Worm (Caenorhabditis elegans) whole organism, young adult: ENCODE data around the gene Y41D4B.6.

Source experiments
- B0261.1 ChIP-seq: sonication (generic microtip); optimal IDR thresholded peaks from 2 replicates; lab custom pipeline; 2016; ENCODE audit warnings: mild to moderate bottlenecking, missing genetic modification characterization, moderate library complexity, missing compliant biosample characterization
- B0336.3 ChIP-seq: fragments of 200-800 bp; sonication (Bioruptor generic); IDR thresholded peaks from 2 replicates; pipeline ENCODE4 v1.3.6; 2022; ENCODE audit warnings: missing genetic modification characterization, missing compliant biosample characterization
- F22D6.2 ChIP-seq: sonication (generic microtip); optimal IDR thresholded peaks from 2 replicates; lab custom pipeline; 2016; ENCODE audit warnings: mild to moderate bottlenecking, missing genetic modification characterization, missing compliant biosample characterization
- F33H1.4 ChIP-seq: fragments of 200-800 bp; sonication (Bioruptor generic); IDR thresholded peaks from 2 replicates; pipeline ENCODE4 v1.3.6; 2022; ENCODE audit warnings: missing genetic modification reagents, missing genetic modification characterization, missing compliant biosample characterization
- T07F8.4 ChIP-seq: sonication (generic microtip); optimal IDR thresholded peaks from 2 replicates; lab custom pipeline; 2016; ENCODE audit warnings: mild to moderate bottlenecking, missing genetic modification characterization, moderate library complexity, missing compliant biosample characterization
- Y95B8A.8 ChIP-seq: fragments of 200-800 bp; sonication (Bioruptor generic); IDR thresholded peaks from 2 replicates; pipeline ENCODE4 v1.3.6; 2022; ENCODE audit warnings: missing genetic modification reagents, missing genetic modification characterization, missing compliant biosample characterization
- atf-7 ChIP-seq: sonication (generic microtip); optimal IDR thresholded peaks from 2 replicates; lab custom pipeline; 2017; ENCODE audit warnings: mild to moderate bottlenecking, missing genetic modification characterization, missing compliant biosample characterization
- athp-1 ChIP-seq: sonication (generic microtip); optimal IDR thresholded peaks from 2 replicates; lab custom pipeline; 2017; ENCODE audit warnings: mild to moderate bottlenecking, missing genetic modification characterization, missing compliant biosample characterization
- attf-5 ChIP-seq: fragments of 200-800 bp; sonication (Bioruptor generic); optimal IDR thresholded peaks from 2 replicates; lab custom pipeline; 2018; ENCODE audit warnings: mild to moderate bottlenecking, missing genetic modification characterization, missing compliant biosample characterization
- bed-1 ChIP-seq: fragments of 200-800 bp; sonication (Bioruptor generic); IDR thresholded peaks from 2 replicates; pipeline ENCODE4 v1.3.6; 2022; ENCODE audit warnings: missing genetic modification reagents, missing genetic modification characterization, missing compliant biosample characterization
- cebp-1 ChIP-seq, 2 experiments: fragments of 200-800 bp in 1 of 2; sonication (Bioruptor generic) in 1 of 2; sonication (generic microtip) in 1 of 2; IDR thresholded peaks in 1 of 2; optimal IDR thresholded peaks in 1 of 2; 2 replicates each; pipeline versions ENCODE4 v1.3.6 to Lab custom; 2017 to 2022; ENCODE audit warnings: missing compliant biosample characterization in 2 of 2, missing genetic modification characterization in 2 of 2, mild to moderate bottlenecking in 1 of 2, missing genetic modification reagents in 1 of 2, moderate library complexity in 1 of 2
- cebp-2 ChIP-seq: fragments of 200-800 bp; sonication (Bioruptor generic); IDR thresholded peaks from 2 replicates; pipeline ENCODE4 v1.3.6; 2022; ENCODE audit warnings: missing genetic modification characterization, missing compliant biosample characterization
- ceh-100 ChIP-seq: fragments of 200-800 bp; sonication (Bioruptor generic); IDR thresholded peaks from 2 replicates; pipeline ENCODE4 v1.3.6; 2022; ENCODE audit warnings: missing genetic modification reagents, missing genetic modification characterization, missing compliant biosample characterization
- ceh-40 ChIP-seq: fragments of 200-800 bp; sonication (Bioruptor generic); IDR thresholded peaks from 2 replicates; pipeline ENCODE4 v1.3.6; 2022; ENCODE audit warnings: missing genetic modification characterization, missing compliant biosample characterization
- ceh-79 ChIP-seq: sonication (generic microtip); optimal IDR thresholded peaks from 2 replicates; lab custom pipeline; 2017; ENCODE audit warnings: mild to moderate bottlenecking, missing genetic modification characterization, missing compliant biosample characterization
- efl-1 ChIP-seq: fragments of 150-350 bp; optimal IDR thresholded peaks from 2 replicates; lab custom pipeline; 2014; ENCODE audit warnings: missing biosample characterization, missing genetic modification reagents, missing genetic modification characterization
- ets-4 ChIP-seq: fragments of 200-800 bp; sonication (Bioruptor generic); optimal IDR thresholded peaks from 2 replicates; lab custom pipeline; 2018; ENCODE audit warnings: mild to moderate bottlenecking, missing genetic modification characterization, missing compliant biosample characterization
- hmg-1.2 ChIP-seq: fragments of 200-800 bp; sonication (Bioruptor generic); IDR thresholded peaks from 2 replicates; pipeline ENCODE4 v1.3.6; 2022; ENCODE audit warnings: missing genetic modification reagents, missing genetic modification characterization, missing compliant biosample characterization
- let-526 ChIP-seq: fragments of 200-800 bp; sonication (Bioruptor generic); IDR thresholded peaks from 2 replicates; pipeline ENCODE4 v1.3.6; 2022; ENCODE audit warnings: missing genetic modification reagents, missing genetic modification characterization, missing compliant biosample characterization
- lsl-1 ChIP-seq: fragments of 200-800 bp; sonication (Bioruptor generic); optimal IDR thresholded peaks from 2 replicates; lab custom pipeline; 2018; ENCODE audit warnings: mild to moderate bottlenecking, missing genetic modification characterization, moderate library complexity, missing compliant biosample characterization
- madf-6 ChIP-seq: fragments of 200-800 bp; sonication (Bioruptor generic); IDR thresholded peaks from 2 replicates; pipeline ENCODE4 v1.3.6; 2022; ENCODE audit warnings: missing genetic modification reagents, missing genetic modification characterization, missing compliant biosample characterization
- nhr-120 ChIP-seq: fragments of 200-800 bp; sonication (Bioruptor generic); IDR thresholded peaks from 2 replicates; pipeline ENCODE4 v1.3.6; 2022; ENCODE audit warnings: missing genetic modification characterization, missing compliant biosample characterization
- nhr-179 ChIP-seq: sonication (generic microtip); optimal IDR thresholded peaks from 2 replicates; lab custom pipeline; 2016; ENCODE audit warnings: mild to moderate bottlenecking, missing genetic modification characterization, missing compliant biosample characterization
- rcor-1 ChIP-seq: fragments of 200-800 bp; sonication (Bioruptor generic); IDR thresholded peaks from 2 replicates; pipeline ENCODE4 v1.3.6; 2022; ENCODE audit warnings: missing genetic modification reagents, missing genetic modification characterization, missing compliant biosample characterization
- rec-8 ChIP-seq, 2 experiments: sonication (generic microtip); optimal IDR thresholded peaks; 2 replicates each; lab custom pipeline; 2016; ENCODE audit warnings: mild to moderate bottlenecking in 2 of 2, missing genetic modification characterization in 2 of 2, missing genetic modification reagents in 2 of 2, missing genotype in 2 of 2, missing biosample characterization in 1 of 2, missing compliant biosample characterization in 1 of 2, moderate library complexity in 1 of 2
- sdz-38 ChIP-seq: sonication (generic microtip); optimal IDR thresholded peaks from 2 replicates; lab custom pipeline; 2016; ENCODE audit warnings: missing genotype, missing genetic modification characterization, missing compliant biosample characterization
- sea-2 ChIP-seq: fragments of 200-800 bp; sonication (Bioruptor generic); IDR thresholded peaks from 2 replicates; pipeline ENCODE4 v1.3.6; 2022; ENCODE audit warnings: missing genetic modification characterization, missing compliant biosample characterization
- snpc-4 ChIP-seq, 5 experiments: fragments of 150-350 bp in 1 of 5; sonication (generic microtip) in 4 of 5; optimal IDR thresholded peaks; 2 replicates each; lab custom pipeline; 2014 to 2018; ENCODE audit warnings: missing genetic modification characterization in 5 of 5, missing biosample characterization in 3 of 5, antibody characterized with exemption in 2 of 5, mild to moderate bottlenecking in 2 of 5, missing compliant biosample characterization in 2 of 5, missing genotype in 2 of 5, moderate library complexity in 2 of 5, missing genetic modification reagents in 1 of 5
- tbx-9 ChIP-seq: sonication (generic microtip); optimal IDR thresholded peaks from 2 replicates; lab custom pipeline; 2016; ENCODE audit warnings: borderline replicate concordance, missing genetic modification characterization, inconsistent platforms, missing compliant biosample characterization
- xnd-1 ChIP-seq: sonication (generic microtip); optimal IDR thresholded peaks from 2 replicates; lab custom pipeline; 2016; ENCODE audit warnings: missing genotype, missing genetic modification reagents, missing genetic modification characterization, missing compliant biosample characterization
- zfh-2 ChIP-seq: fragments of 200-800 bp; sonication (Bioruptor generic); conservative IDR thresholded peaks from 2 replicates; pipeline ENCODE4 v1.3.6; 2022; ENCODE audit warnings: missing genetic modification reagents, missing genetic modification characterization, missing compliant biosample characterization
- zim-3 ChIP-seq: sonication (generic microtip); optimal IDR thresholded peaks from 2 replicates; lab custom pipeline; 2017; ENCODE audit warnings: mild to moderate bottlenecking, missing genetic modification characterization, moderate library complexity, missing compliant biosample characterization
- ztf-18 ChIP-seq: sonication (generic microtip); optimal IDR thresholded peaks from 2 replicates; lab custom pipeline; 2016; ENCODE audit warnings: missing genotype, mild to moderate bottlenecking, missing genetic modification characterization, missing compliant biosample characterization
- ztf-22 ChIP-seq: fragments of 200-800 bp; sonication (Bioruptor generic); optimal IDR thresholded peaks from 2 replicates; lab custom pipeline; 2018; ENCODE audit warnings: mild to moderate bottlenecking, missing genetic modification characterization, moderate library complexity, missing compliant biosample characterization
- ztf-25 ChIP-seq: fragments of 200-800 bp; sonication (Bioruptor generic); IDR thresholded peaks from 2 replicates; pipeline ENCODE4 v1.3.6; 2022; ENCODE audit warnings: missing genetic modification reagents, missing genetic modification characterization, missing compliant biosample characterization
- ztf-26 ChIP-seq: sonication (generic microtip); optimal IDR thresholded peaks from 2 replicates; lab custom pipeline; 2017; ENCODE audit warnings: missing genetic modification characterization, missing compliant biosample characterization
- ztf-3 ChIP-seq: fragments of 200-800 bp; sonication (Bioruptor generic); optimal IDR thresholded peaks from 2 replicates; lab custom pipeline; 2018; ENCODE audit warnings: mild to moderate bottlenecking, missing genetic modification characterization, missing compliant biosample characterization

Gene Y41D4B.6

ce11 chrIV:1659978-1660377, 26.4 kb downstream of the Y41D4B.6 start, which contains the start of gene Y41D4B.4 (continued):
- no peak for TF ChIP-seq T07F8.4 (tag; lab: Kevin White, UChicago)
- peak; percentile 44; the same call in 1 of the 2 replicates for TF ChIP-seq rcor-1 (GFP tag; lab: Robert Waterston, UW)
- 0 out of 2 replicates have a peak, but pooled peaks have one; percentile 18 for TF ChIP-seq ceh-100 (GFP tag; lab: Robert Waterston, UW)
- no peak for TF ChIP-seq ceh-79 (tag; lab: Kevin White, UChicago)
- TF ChIP-seq xnd-1 (tag; lab: Kevin White, UChicago): no peak
- no peak for TF ChIP-seq attf-5 (GFP tag; lab: Kevin White, UChicago)
- TF ChIP-seq ceh-40 (GFP tag; lab: Robert Waterston, UW): no peak
- TF ChIP-seq Y95B8A.8 (GFP tag; lab: Robert Waterston, UW): no peak
- TF ChIP-seq cebp-2 (GFP tag; lab: Robert Waterston, UW): 0 out of 2 replicates have a peak, but pooled peaks have one; percentile 15
- no peak for TF ChIP-seq sdz-38
- no peak for TF ChIP-seq nhr-179
- TF ChIP-seq hmg-1.2 (GFP tag; lab: Robert Waterston, UW): 0 out of 2 replicates have a peak, but pooled peaks have one; percentile 12
- TF ChIP-seq ztf-22 (GFP tag; lab: Kevin White, UChicago): no peak

ce11 chrIV:1660735-1661134, 27.2 kb downstream of the Y41D4B.6 start:
- TF ChIP-seq nhr-120: no peak
- TF ChIP-seq atf-7 (tag; lab: Kevin White, UChicago): no peak
- peak; percentile 44 for TF ChIP-seq xnd-1 (tag; lab: Kevin White, UChicago)
- no peak for TF ChIP-seq B0261.1
- TF ChIP-seq ztf-25: no peak
- no peak for TF ChIP-seq athp-1 (tag; lab: Kevin White, UChicago)
- peak; percentile 70 for TF ChIP-seq lsl-1 (GFP tag; lab: Kevin White, UChicago)
- peak; percentile 54 for TF ChIP-seq madf-6 (GFP tag; lab: Robert Waterston, UW)
- TF ChIP-seq snpc-4 (GFP tag; optimal IDR thresholded peaks at IDR 0.05; lab: Kevin White, UChicago): no peak
- no peak for TF ChIP-seq snpc-4 (tag; optimal IDR thresholded peaks at IDR 0.05; lab: Kevin White, UChicago)
- peak; percentile 21 for TF ChIP-seq efl-1 (GFP tag; lab: Kevin White, UChicago)
- no peak for TF ChIP-seq B0336.3 (GFP tag; lab: Robert Waterston, UW)
- TF ChIP-seq F33H1.4 (GFP tag; lab: Robert Waterston, UW): peak; percentile 67

ce11 chrIV:1662872-1663271, 29.3 kb downstream of the Y41D4B.6 start:
- TF ChIP-seq ets-4 (GFP tag; lab: Kevin White, UChicago) (no peak), zim-3 (tag; lab: Kevin White, UChicago) (no peak), tbx-9 (tag; lab: Kevin White, UChicago) (no peak), nhr-179 (no peak), F22D6.2 (tag; lab: Kevin White, UChicago) (no peak), cebp-2 (GFP tag; lab: Robert Waterston, UW) (no peak), let-526 (GFP tag; lab: Robert Waterston, UW) (no peak), ztf-18 (no peak), athp-1 (tag; lab: Kevin White, UChicago) (no peak), bed-1 (GFP tag; lab: Robert Waterston, UW) (no peak), ztf-3 (no peak), cebp-1 (GFP tag; IDR thresholded peaks at IDR 0.05; lab: Robert Waterston, UW) (no peak), cebp-1 (tag; optimal IDR thresholded peaks at IDR 0.05; lab: Kevin White, UChicago) (no peak), ceh-40 (GFP tag; lab: Robert Waterston, UW) (no peak), sea-2 (GFP tag; lab: Robert Waterston, UW) (no peak), ztf-26 (no peak), B0336.3 (GFP tag; lab: Robert Waterston, UW) (no peak), zfh-2 (GFP tag; lab: Robert Waterston, UW) (no peak), rec-8 (tag; optimal IDR thresholded peaks at IDR 0.05; lab: Kevin White, UChicago) (no peak)
